Worm (Caenorhabditis elegans) whole organism, midembryonic: ENCODE data around the gene bath-5.

Experiments used
- T22C8.4 ChIP-seq: fragments of 200-800 bp; sonication (Bioruptor generic); IDR thresholded peaks from 2 replicates; pipeline ENCODE4 v1.3.6; 2022; ENCODE audit warnings: missing genetic modification characterization, missing compliant biosample characterization
- cog-1 ChIP-seq: sonication (generic microtip); optimal IDR thresholded peaks from 2 replicates; lab custom pipeline; 2016; ENCODE audit warnings: missing genetic modification characterization, missing compliant biosample characterization
- flt-1 ChIP-seq: fragments of 200-800 bp; sonication (Bioruptor generic); IDR thresholded peaks from 2 replicates; pipeline ENCODE4 v1.3.6; 2022; ENCODE audit warnings: missing genetic modification characterization, missing compliant biosample characterization
- klf-2 ChIP-seq: fragments of 200-800 bp; sonication (Bioruptor generic); conservative IDR thresholded peaks from 2 replicates; pipeline ENCODE4 v1.3.6; 2022; ENCODE audit warnings: missing genetic modification reagents, missing genetic modification characterization, missing compliant biosample characterization
- med-1 ChIP-seq: sonication (generic microtip); optimal IDR thresholded peaks from 2 replicates; lab custom pipeline; 2017; ENCODE audit warnings: missing genetic modification characterization, mild to moderate bottlenecking, missing compliant biosample characterization, antibody characterized with exemption, missing genetic modification reagents; ENCODE audit not compliant: insufficient read depth
- ref-1 ChIP-seq: fragments of 200-800 bp; sonication (Bioruptor generic); conservative IDR thresholded peaks from 2 replicates; pipeline ENCODE4 v1.3.6; 2022; ENCODE audit warnings: missing genetic modification reagents, missing genetic modification characterization, missing compliant biosample characterization
- tab-1 ChIP-seq: fragments of 200-800 bp; sonication (Bioruptor generic); IDR thresholded peaks from 2 replicates; pipeline ENCODE4 v1.3.6; 2022; ENCODE audit warnings: missing genetic modification characterization, missing compliant biosample characterization
- ztf-23 ChIP-seq: fragments of 200-800 bp; sonication (Bioruptor generic); IDR thresholded peaks from 2 replicates; pipeline ENCODE4 v1.3.6; 2022; ENCODE audit warnings: missing genetic modification reagents, missing genetic modification characterization, missing compliant biosample characterization
- ztf-29 ChIP-seq: fragments of 200-800 bp; sonication (Bioruptor generic); IDR thresholded peaks from 2 replicates; pipeline ENCODE4 v1.3.6; 2022; ENCODE audit warnings: missing genetic modification reagents, missing genetic modification characterization, missing compliant biosample characterization

DNA sequence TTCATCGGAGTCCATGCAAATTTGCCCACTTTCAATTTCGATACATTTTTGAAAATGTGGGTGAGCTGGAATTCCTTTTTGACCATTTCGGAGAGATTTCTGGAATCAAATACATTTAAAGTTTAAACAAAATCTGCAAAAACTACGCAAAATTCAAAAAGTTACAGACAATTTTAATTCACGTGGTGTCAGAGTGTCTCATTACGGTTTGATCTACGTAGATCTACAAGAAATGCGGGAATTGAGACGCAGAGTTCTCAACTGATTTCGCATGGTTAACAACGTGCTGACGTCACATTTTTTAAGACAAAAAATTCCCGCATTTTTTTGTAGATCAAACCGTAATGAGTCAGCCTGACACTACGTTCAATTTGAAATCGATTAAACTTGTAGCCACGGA is 5.2 kb downstream of the bath-5 start, which contains the start of gene bath-21:
- TF ChIP-seq ref-1 (GFP tag; lab: Robert Waterston, UW): no peak
- TF ChIP-seq klf-2 (GFP tag; lab: Robert Waterston, UW): no peak
- TF ChIP-seq ztf-29 (GFP tag; lab: Robert Waterston, UW): no peak
- TF ChIP-seq flt-1 (GFP tag; lab: Robert Waterston, UW): no peak
- no peak for TF ChIP-seq tab-1
- TF ChIP-seq cog-1: no peak
- TF ChIP-seq med-1 (GFP tag; lab: Kevin White, UChicago): no peak
- TF ChIP-seq ztf-23 (GFP tag; lab: Robert Waterston, UW): no peak
- TF ChIP-seq T22C8.4 (GFP tag; lab: Robert Waterston, UW): no peak
